Fruit fly (Drosophila melanogaster): ENCODE results near the gene CG43373.

Gene CG43373

dm6 chr3L:16474130-16474529, 69.0 kb downstream of the CG43373 start (continued):
- TF ChIP-seq Stat92E (GFP tag; optimal IDR thresholded peaks at IDR 0.05) (no peak), CG1602 (GFP tag; optimal IDR thresholded peaks at IDR 0.05) (no peak), sima (GFP tag; optimal IDR thresholded peaks at IDR 0.05) (no peak), tll (GFP tag; optimal IDR thresholded peaks at IDR 0.05) (no peak), Xrp1 (GFP tag; IDR thresholded peaks at IDR 0.05) (peak; percentile 13; the same call in 1 of the 2 replicates), CG15011 (GFP tag; optimal IDR thresholded peaks at IDR 0.05) (no peak), klu (GFP tag; IDR thresholded peaks at IDR 0.05) (no peak), BtbVII (GFP tag; optimal IDR thresholded peaks at IDR 0.05) (no peak), vfl (GFP tag; optimal IDR thresholded peaks at IDR 0.05) (no peak), Bdp1 (GFP tag; optimal IDR thresholded peaks at IDR 0.05) (no peak), Dfd (GFP tag; optimal IDR thresholded peaks at IDR 0.05) (no peak), CG6654 (GFP tag; optimal IDR thresholded peaks at IDR 0.05) (no peak), bab2 (GFP tag; optimal IDR thresholded peaks at IDR 0.05) (no peak), CG2712 (tag; optimal IDR thresholded peaks at IDR 0.05) (peak; percentile 27), pros (GFP tag; optimal IDR thresholded peaks at IDR 0.05) (no peak), mirr (GFP tag; optimal IDR thresholded peaks at IDR 0.05) (no peak), CG13775 (GFP tag; optimal IDR thresholded peaks at IDR 0.05) (no peak), Neu2 (GFP tag; optimal IDR thresholded peaks at IDR 0.05; ENCODE audit: borderline replicate concordance) (no peak), Elba2 (GFP tag; optimal IDR thresholded peaks at IDR 0.05) (no peak), CG17359 (tag; optimal IDR thresholded peaks at IDR 0.05) (peak; percentile 29), sna (GFP tag; IDR thresholded peaks at IDR 0.05; ENCODE audit: partially characterized antibody) (no peak), CG14050 (GFP tag; IDR thresholded peaks at IDR 0.05) (no peak), CG9215 (GFP tag; IDR thresholded peaks at IDR 0.05) (no peak), nmo (GFP tag; optimal IDR thresholded peaks at IDR 0.05) (peak; percentile 33), cato (GFP tag; optimal IDR thresholded peaks at IDR 0.05; ENCODE audit: borderline replicate concordance) (no peak), CG12744 (GFP tag; optimal IDR thresholded peaks at IDR 0.05) (no peak), CG5953 (GFP tag; IDR thresholded peaks at IDR 0.05) (no peak), Fer1 (GFP tag; optimal IDR thresholded peaks at IDR 0.05) (no peak), schlank (tag; optimal IDR thresholded peaks at IDR 0.05) (no peak), pb (GFP tag; optimal IDR thresholded peaks at IDR 0.05) (no peak), CG12104 (GFP tag; optimal IDR thresholded peaks at IDR 0.05) (no peak), CG1832 (GFP tag; optimal IDR thresholded peaks at IDR 0.05) (no peak), org-1 (GFP tag; optimal IDR thresholded peaks at IDR 0.05) (no peak), CG30020 (tag; optimal IDR thresholded peaks at IDR 0.05) (no peak), gcm2 (GFP tag; optimal IDR thresholded peaks at IDR 0.05) (no peak), eve (GFP tag; optimal IDR thresholded peaks at IDR 0.05) (peak in 1 of 2 experiments; percentile 49), pfk (GFP tag; optimal IDR thresholded peaks at IDR 0.05) (no peak), Taf1 (GFP tag; IDR thresholded peaks at IDR 0.05) (no peak), Lpt (GFP tag; optimal IDR thresholded peaks at IDR 0.05) (no peak), crc (GFP tag; optimal IDR thresholded peaks at IDR 0.05) (no peak), CoRest (tag; optimal IDR thresholded peaks at IDR 0.05) (peak; percentile 18), corto (GFP tag; optimal IDR thresholded peaks at IDR 0.05) (no peak), CG10267 (tag; optimal IDR thresholded peaks at IDR 0.05) (peak; percentile 19), CG1529 (GFP tag; optimal IDR thresholded peaks at IDR 0.05) (no peak), CG12236 (GFP tag; optimal IDR thresholded peaks at IDR 0.05) (no peak), Fer3 (tag; optimal IDR thresholded peaks at IDR 0.05) (no peak), CG18011 (GFP tag; optimal IDR thresholded peaks at IDR 0.05) (no peak), luna (GFP tag; optimal IDR thresholded peaks at IDR 0.05) (no peak), sr (GFP tag; IDR thresholded peaks at IDR 0.05) (no peak), tap (tag; optimal IDR thresholded peaks at IDR 0.05) (no peak), Camta (GFP tag; optimal IDR thresholded peaks at IDR 0.05) (no peak), CG11398 (GFP tag; optimal IDR thresholded peaks at IDR 0.05) (no peak)
